Worm (Caenorhabditis elegans): ENCODE measurements around the gene B0303.7.

The B0303.7 gene

DNA sequence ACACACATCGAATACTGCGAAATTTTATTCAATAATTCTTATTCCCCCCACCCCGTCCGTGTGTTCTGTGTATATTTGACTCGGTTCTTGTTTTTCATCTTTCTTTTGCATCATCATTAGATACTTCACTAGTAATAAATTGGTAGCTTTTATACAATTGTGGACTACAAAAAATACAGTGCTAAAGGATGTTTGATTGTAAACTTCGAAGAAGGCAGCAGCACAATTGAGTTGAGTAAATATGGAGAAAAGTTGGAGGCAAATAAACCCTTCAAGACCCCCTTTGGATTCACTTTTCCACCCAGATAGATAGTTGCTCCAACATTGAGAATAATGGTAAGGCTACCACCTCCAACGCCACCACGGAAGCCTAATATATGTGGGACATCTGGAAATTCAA, at the start of gene B0303.7:
Gene B0303.7 (plus strand): TSS at position 301 of the 400 bp plus-strand sequence.
- TF ChIP-seq nhr-76 (tag; optimal IDR thresholded peaks at IDR 0.05) (no peak), dpl-1 (GFP tag; optimal IDR thresholded peaks at IDR 0.05) (no peak), ztf-11 (tag; optimal IDR thresholded peaks at IDR 0.05) (no peak), F16B12.6 (tag; optimal IDR thresholded peaks at IDR 0.05) (no peak), isw-1 (GFP tag; IDR thresholded peaks at IDR 0.05) (no peak), tlp-1 (tag; optimal IDR thresholded peaks at IDR 0.05) (no peak), lin-13 (GFP tag; optimal IDR thresholded peaks at IDR 0.05) (no peak), mef-2 (tag; optimal IDR thresholded peaks at IDR 0.05) (no peak), efl-1 (optimal IDR thresholded peaks at IDR 0.05) (no peak), efl-1 (GFP tag; optimal IDR thresholded peaks at IDR 0.05 in 1 of 2) (no peak), lin-15B (tag; optimal IDR thresholded peaks at IDR 0.05) (no peak), tbx-2 (tag; optimal IDR thresholded peaks at IDR 0.05) (no peak), nhr-20 (tag; optimal IDR thresholded peaks at IDR 0.05) (no peak)

- TF ChIP-seq ztf-11 (tag; optimal IDR thresholded peaks at IDR 0.05) = no peak
- no peak for TF ChIP-seq nhr-71 (tag; optimal IDR thresholded peaks at IDR 0.05)
- no peak for TF ChIP-seq ama-1 (optimal IDR thresholded peaks at IDR 0.05)
- no peak for TF ChIP-seq lin-13 (GFP tag; optimal IDR thresholded peaks at IDR 0.05)
- no peak for TF ChIP-seq efl-3 (GFP tag; optimal IDR thresholded peaks at IDR 0.05)
- no peak for TF ChIP-seq alr-1 (tag; optimal IDR thresholded peaks at IDR 0.05; ENCODE audit: borderline replicate concordance)
These were observed 49.8 kb upstream of the B0303.7 start, which contains the start of gene twk-7 for ce11 chrIII:8643639-8644038. twk-7 (minus strand) TSS chrIII:8643739.

- TF ChIP-seq xbp-1 (tag; optimal IDR thresholded peaks at IDR 0.05) (no peak), efl-1 (optimal IDR thresholded peaks at IDR 0.05) (no peak), efl-1 (GFP tag; optimal IDR thresholded peaks at IDR 0.05 in 1 of 2) (peak in 1 of 2 experiments; percentile 46)
These were observed 47.4 kb upstream of the B0303.7 start for ce11 chrIII:8646021-8646420.

DNA sequence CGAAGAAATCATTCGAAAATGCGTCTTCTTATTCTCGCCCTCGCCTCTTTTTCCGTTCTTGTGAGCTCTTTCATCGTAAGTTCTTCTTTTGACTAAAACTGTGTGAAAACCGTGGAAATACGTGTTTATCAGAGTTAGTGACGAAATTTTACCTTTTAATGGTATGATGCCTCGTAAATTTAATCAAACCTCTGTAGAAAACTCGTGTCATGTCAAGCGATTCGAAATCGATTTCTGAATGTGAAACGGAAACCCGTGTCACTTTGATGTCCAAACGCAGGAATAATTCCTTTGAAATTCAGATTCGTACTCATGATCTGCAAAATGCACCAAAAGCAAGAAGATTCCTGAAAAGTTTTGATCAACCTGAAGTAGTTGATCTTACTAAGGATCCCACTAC, 44.8 kb upstream of the B0303.7 start, which contains the start of gene F22B7.3:
Gene F22B7.3 (plus strand): TSS at position 301 of the 400 bp plus-strand sequence.
- TF ChIP-seq unc-130 (tag; optimal IDR thresholded peaks at IDR 0.05) (no peak), nhr-77 (tag; optimal IDR thresholded peaks at IDR 0.05) (no peak), nhr-19 (GFP tag; conservative IDR thresholded peaks at IDR 0.05) (no peak), ceh-82 (tag; optimal IDR thresholded peaks at IDR 0.05) (no peak)

DNA sequence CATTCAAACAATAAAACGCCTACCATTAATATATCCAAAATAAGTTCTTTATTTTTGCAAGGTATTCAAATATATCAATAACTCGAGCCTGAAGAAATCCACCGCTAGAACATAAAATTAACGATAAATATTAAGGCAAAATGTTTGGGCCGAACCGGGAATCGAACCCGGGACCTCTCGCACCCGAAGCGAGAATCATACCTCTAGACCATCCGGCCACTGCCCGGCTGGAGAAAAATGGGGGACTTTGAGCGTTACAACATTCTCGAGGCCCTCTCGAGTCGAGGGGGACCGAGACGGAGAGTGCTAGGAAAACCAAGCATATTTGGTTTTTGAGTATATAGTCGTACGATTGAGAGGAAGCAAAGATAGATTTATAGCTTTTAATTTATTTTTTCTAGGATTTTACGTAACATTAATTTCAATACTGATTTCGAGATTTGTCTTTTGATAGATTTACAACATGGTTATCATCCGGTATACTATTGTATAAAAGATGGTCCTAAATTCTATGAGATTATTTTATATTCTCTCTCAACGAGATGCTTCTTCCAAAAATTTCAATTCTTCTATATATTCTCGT, 43.1 kb upstream of the B0303.7 start, which contains the start of gene flp-23:
Gene flp-23 (plus strand): TSS at position 533 of the 583 bp plus-strand sequence.
- TF ChIP-seq lin-15B (tag; optimal IDR thresholded peaks at IDR 0.05) = no peak
- peak; percentile 29 to 50 for TF ChIP-seq lsy-2 (tag; optimal IDR thresholded peaks at IDR 0.05)
- TF ChIP-seq ceh-63 (GFP tag; optimal IDR thresholded peaks at IDR 0.05) = no peak
- TF ChIP-seq elt-2 (tag; optimal IDR thresholded peaks at IDR 0.05) = no peak
- TF ChIP-seq dpl-1 (GFP tag; optimal IDR thresholded peaks at IDR 0.05) = peak in 2 of 3 experiments; percentile 24 to 30
- peak; percentile 19 to 34 for TF ChIP-seq efl-1 (optimal IDR thresholded peaks at IDR 0.05)
- TF ChIP-seq efl-1 (GFP tag; optimal IDR thresholded peaks at IDR 0.05 in 1 of 2) = peak in 1 of 2 experiments; percentile 33
- TF ChIP-seq snu-23 (GFP tag; optimal IDR thresholded peaks at IDR 0.05) = peak; percentile 62
- TF ChIP-seq xbp-1 (tag; optimal IDR thresholded peaks at IDR 0.05) = peak; percentile 34
- TF ChIP-seq lin-13 (GFP tag; optimal IDR thresholded peaks at IDR 0.05) = peak; percentile 1
- TF ChIP-seq zip-4 (GFP tag; optimal IDR thresholded peaks at IDR 0.05) = no peak
- TF ChIP-seq rnt-1 (tag; optimal IDR thresholded peaks at IDR 0.05) = peak; percentile 47
- TF ChIP-seq pax-3 (tag; optimal IDR thresholded peaks at IDR 0.05) = no peak
- no peak for TF ChIP-seq lin-39 (tag; optimal IDR thresholded peaks at IDR 0.05)
- no peak for TF ChIP-seq unc-30 (tag; optimal IDR thresholded peaks at IDR 0.05)
- TF ChIP-seq C16A3.4 (tag; optimal IDR thresholded peaks at IDR 0.05) = peak; percentile 12
- no peak for TF ChIP-seq isw-1 (GFP tag; IDR thresholded peaks at IDR 0.05)
- TF ChIP-seq snpc-4 (tag; optimal IDR thresholded peaks at IDR 0.05) = no peak
- peak; percentile 62 for TF ChIP-seq nhr-71 (tag; optimal IDR thresholded peaks at IDR 0.05)
- TF ChIP-seq mep-1 (tag; optimal IDR thresholded peaks at IDR 0.05) = peak; percentile 20
- TF ChIP-seq ztf-11 (tag; optimal IDR thresholded peaks at IDR 0.05) = no peak
- TF ChIP-seq lin-14 (GFP tag; optimal IDR thresholded peaks at IDR 0.05) = peak; percentile 52
- peak in 1 of 3 experiments; percentile 37 for TF ChIP-seq ceh-82 (tag; optimal IDR thresholded peaks at IDR 0.05)
- TF ChIP-seq ces-1 (GFP tag; optimal IDR thresholded peaks at IDR 0.05) = no peak
- TF ChIP-seq jun-1 (tag; optimal IDR thresholded peaks at IDR 0.05) = no peak
- TF ChIP-seq hpl-2 (GFP tag; optimal IDR thresholded peaks at IDR 0.05) = no peak
- no peak for TF ChIP-seq nhr-77 (tag; optimal IDR thresholded peaks at IDR 0.05)
- no peak for TF ChIP-seq zag-1 (tag; optimal IDR thresholded peaks at IDR 0.05)
- TF ChIP-seq nhr-76 (tag; optimal IDR thresholded peaks at IDR 0.05) = no peak
- no peak for TF ChIP-seq aha-1 (tag; optimal IDR thresholded peaks at IDR 0.05)
- TF ChIP-seq hlh-17 (GFP tag; optimal IDR thresholded peaks at IDR 0.05; ENCODE audit: borderline replicate concordance) = no peak
- peak; percentile 28 for TF ChIP-seq tbx-2 (tag; optimal IDR thresholded peaks at IDR 0.05)
- peak; percentile 12 for TF ChIP-seq dsc-1 (tag; optimal IDR thresholded peaks at IDR 0.05)
- peak; percentile 9 for TF ChIP-seq nhr-20 (tag; optimal IDR thresholded peaks at IDR 0.05)
